Fruit fly (Drosophila melanogaster): ENCODE measurements around the gene CG13244.

DNA sequence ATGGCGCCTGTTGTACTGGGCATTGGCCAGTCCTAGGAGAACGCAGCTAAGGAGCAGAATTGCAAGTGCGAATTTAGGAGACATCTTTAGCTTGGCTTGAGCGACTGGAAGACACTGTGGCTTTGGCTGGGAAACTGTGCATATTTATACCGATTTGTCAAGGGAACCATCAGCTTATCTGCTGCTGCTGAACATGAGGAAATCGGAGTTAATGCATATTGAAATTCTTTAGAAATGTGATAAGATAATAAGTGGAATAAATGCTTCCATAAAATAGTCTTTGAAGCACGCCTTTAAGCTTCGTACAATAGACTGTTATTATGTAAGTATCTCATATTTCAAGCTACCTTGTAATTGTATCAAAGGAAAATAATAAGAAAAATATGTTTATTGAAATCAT is 33.6 kb upstream of the CG13244 start, which contains the start of gene CG44475:
- TF ChIP-seq CG8478 (optimal IDR thresholded peaks at IDR 0.05), result no peak
- no peak for TF ChIP-seq CTCF (optimal IDR thresholded peaks at IDR 0.05)
